Worm (Caenorhabditis elegans): Measurements from ENCODE around the gene nhr-119.

- TF ChIP-seq fkh-10 (GFP tag; optimal IDR thresholded peaks at IDR 0.05): no peak
- TF ChIP-seq nhr-11 (tag; optimal IDR thresholded peaks at IDR 0.05): no peak
- TF ChIP-seq nfya-1 (tag; optimal IDR thresholded peaks at IDR 0.05): no peak
- no peak for TF ChIP-seq hlh-30 (tag; optimal IDR thresholded peaks at IDR 0.05; ENCODE audit: insufficient read depth)
- TF ChIP-seq npax-4 (tag; optimal IDR thresholded peaks at IDR 0.05): no peak
- TF ChIP-seq ceh-24 (tag; optimal IDR thresholded peaks at IDR 0.05): no peak
- TF ChIP-seq hlh-8 (tag; optimal IDR thresholded peaks at IDR 0.05): no peak
- no peak for TF ChIP-seq sox-4 (tag; optimal IDR thresholded peaks at IDR 0.05)
- TF ChIP-seq ama-1 (optimal IDR thresholded peaks at IDR 0.05): no peak
- TF ChIP-seq ceh-34 (tag; optimal IDR thresholded peaks at IDR 0.05): no peak
These were observed 35.7 kb downstream of the nhr-119 start, which contains the start of gene fbxb-108 for ce11 chrII:2764664-2765063.

Data from whole organism, late embryonic.